Fruit fly (Drosophila melanogaster) whole organism, pupa: ENCODE measurements around the gene CG43813.

Experiments
- CG10348 ChIP-seq: fragments of 200-800 bp; sonication (Bioruptor generic); IDR thresholded peaks from 2 replicates; pipeline ENCODE4 v1.3.6; 2022; ENCODE audit warnings: missing biosample characterization, missing genetic modification characterization
- CG12605 ChIP-seq: fragments of 200-800 bp; sonication (Bioruptor generic); IDR thresholded peaks from 2 replicates; pipeline ENCODE4 v1.3.6; 2022; ENCODE audit warnings: missing biosample characterization, missing genetic modification characterization
- CG13204 ChIP-seq: fragments of 200-800 bp; sonication (Bioruptor generic); optimal IDR thresholded peaks from 2 replicates; lab custom pipeline; 2018; ENCODE audit warnings: missing biosample characterization, mild to moderate bottlenecking, missing genetic modification characterization, moderate library complexity
- CG14655 ChIP-seq: fragments of 200-800 bp; sonication (Bioruptor generic); optimal IDR thresholded peaks from 3 replicates; lab custom pipeline; 2017; ENCODE audit warnings: mild to moderate bottlenecking, missing biosample characterization, missing genetic modification reagents, missing genetic modification characterization
- CG15710 ChIP-seq: fragments of 200-800 bp; sonication (Bioruptor generic); optimal IDR thresholded peaks from 2 replicates; lab custom pipeline; 2018; ENCODE audit warnings: missing biosample characterization, mild to moderate bottlenecking, missing genetic modification characterization, moderate library complexity
- CG17806 ChIP-seq: fragments of 200-800 bp; sonication (Bioruptor generic); optimal IDR thresholded peaks from 2 replicates; lab custom pipeline; 2018; ENCODE audit warnings: missing biosample characterization, mild to moderate bottlenecking, missing genetic modification characterization, moderate library complexity
- CG32121 ChIP-seq: fragments of 200-800 bp; sonication (Bioruptor generic); IDR thresholded peaks from 2 replicates; pipeline ENCODE4 v1.3.6; 2022; ENCODE audit warnings: missing biosample characterization, missing genetic modification characterization
- CG34367 ChIP-seq: fragments of 200-800 bp; sonication (Bioruptor generic); optimal IDR thresholded peaks from 2 replicates; lab custom pipeline; 2018; ENCODE audit warnings: missing biosample characterization, mild to moderate bottlenecking, missing genetic modification characterization
- CG4496 ChIP-seq: fragments of 200-800 bp; sonication (Bioruptor generic); IDR thresholded peaks from 3 replicates; pipeline ENCODE4 v1.3.6; 2022; ENCODE audit warnings: missing biosample characterization, missing genetic modification characterization
- CG8159 ChIP-seq: fragments of 200-800 bp; sonication (Bioruptor generic); optimal IDR thresholded peaks from 3 replicates; lab custom pipeline; 2018; ENCODE audit warnings: missing biosample characterization, mild to moderate bottlenecking, missing genetic modification characterization, moderate library complexity
- CG8301 ChIP-seq: fragments of 200-800 bp; sonication (Bioruptor generic); optimal IDR thresholded peaks from 2 replicates; lab custom pipeline; 2018; ENCODE audit warnings: missing biosample characterization, mild to moderate bottlenecking, missing genetic modification characterization
- CG9948 ChIP-seq: fragments of 200-800 bp; sonication (Bioruptor generic); optimal IDR thresholded peaks from 2 replicates; lab custom pipeline; 2018; ENCODE audit warnings: missing biosample characterization, mild to moderate bottlenecking, missing genetic modification characterization, moderate library complexity
- D1 ChIP-seq: fragments of 200-800 bp; sonication (Bioruptor generic); optimal IDR thresholded peaks from 2 replicates; lab custom pipeline; 2018; ENCODE audit warnings: missing biosample characterization, mild to moderate bottlenecking, missing genetic modification characterization, moderate library complexity
- EcR ChIP-seq: fragments of 200-800 bp; sonication (Bioruptor generic); optimal IDR thresholded peaks from 3 replicates; lab custom pipeline; 2019; ENCODE audit warnings: missing biosample characterization, missing genetic modification characterization, mild to moderate bottlenecking, moderate library complexity, missing genetic modification reagents
- Ets98B ChIP-seq: fragments of 200-800 bp; sonication (Bioruptor generic); IDR thresholded peaks from 2 replicates; pipeline ENCODE4 v1.3.6; 2022; ENCODE audit warnings: missing biosample characterization, missing genetic modification characterization
- Pif1A ChIP-seq: fragments of 200-800 bp; sonication (Bioruptor generic); optimal IDR thresholded peaks from 3 replicates; lab custom pipeline; 2016; ENCODE audit warnings: missing biosample characterization, missing genetic modification characterization
- Pif1B ChIP-seq: fragments of 200-800 bp; sonication (Bioruptor generic); optimal IDR thresholded peaks from 3 replicates; lab custom pipeline; 2016; ENCODE audit warnings: missing biosample characterization, missing genetic modification characterization
- Snoo ChIP-seq: fragments of 200-800 bp; sonication (Bioruptor generic); optimal IDR thresholded peaks from 3 replicates; lab custom pipeline; 2017; ENCODE audit warnings: missing biosample characterization, mild to moderate bottlenecking, missing genetic modification characterization, inconsistent platforms
- fd96Ca ChIP-seq: fragments of 200-800 bp; sonication (Bioruptor generic); IDR thresholded peaks from 3 replicates; pipeline ENCODE4 v1.3.6; 2022; ENCODE audit warnings: missing biosample characterization, missing genetic modification characterization
- gl ChIP-seq: fragments of 200-800 bp; sonication (Bioruptor generic); optimal IDR thresholded peaks from 2 replicates; lab custom pipeline; 2018; ENCODE audit warnings: missing biosample characterization, mild to moderate bottlenecking, missing genetic modification characterization
- rn ChIP-seq: fragments of 200-800 bp; sonication (Bioruptor generic); IDR thresholded peaks from 2 replicates; pipeline ENCODE4 v1.3.6; 2022; ENCODE audit warnings: missing biosample characterization, missing genetic modification characterization

Gene CG43813

DNA sequence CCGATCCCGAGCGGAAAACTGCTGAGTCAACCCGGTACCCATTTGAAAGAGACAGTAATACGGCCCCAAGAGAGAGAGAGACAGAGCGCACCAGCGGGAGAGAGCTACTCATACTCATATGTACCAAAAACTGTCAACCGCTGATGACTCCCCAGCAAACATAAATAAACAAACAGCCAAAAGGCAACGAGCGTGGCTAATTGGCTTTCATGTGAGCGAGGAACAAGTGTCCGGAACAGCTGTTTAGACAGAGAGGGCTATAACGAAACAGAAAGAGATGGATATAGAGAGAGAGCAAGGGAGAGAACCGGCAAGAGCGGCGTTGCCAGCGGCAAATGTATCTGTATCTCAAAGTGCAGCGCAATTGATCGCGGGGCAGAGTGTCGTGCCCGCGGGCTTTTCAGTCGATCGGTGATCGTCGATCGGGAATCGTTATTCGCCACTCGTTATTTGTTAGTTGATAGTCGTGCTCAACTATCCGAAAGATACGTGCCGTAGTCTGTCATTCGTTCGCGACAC is 22.0 kb upstream of the CG43813 start:
- TF ChIP-seq fd96Ca (GFP tag; lab: Robert Waterston, UW) (peak; percentile 68), CG13204 (GFP tag; lab: Kevin White, UChicago) (peak; percentile 45), EcR (GFP tag; lab: Kevin White, UChicago) (no peak), D1 (tag; lab: Kevin White, UChicago) (no peak), CG8301 (tag; lab: Kevin White, UChicago) (no peak), CG34367 (tag; lab: Kevin White, UChicago) (no peak), CG12605 (GFP tag; lab: Robert Waterston, UW) (no peak), CG4496 (GFP tag; lab: Robert Waterston, UW) (peak; percentile 74), gl (tag; lab: Kevin White, UChicago) (no peak), CG10348 (GFP tag; lab: Robert Waterston, UW) (no peak), Ets98B (GFP tag; lab: Robert Waterston, UW) (peak; percentile 83), CG15710 (tag; lab: Kevin White, UChicago) (no peak), CG8159 (tag; lab: Kevin White, UChicago) (no peak), CG9948 (tag; lab: Kevin White, UChicago) (no peak), Pif1B (GFP tag; lab: Kevin White, UChicago) (peak; percentile 30), Snoo (tag; lab: Kevin White, UChicago) (no peak), CG14655 (GFP tag; lab: Kevin White, UChicago) (peak; percentile 35), CG17806 (tag; lab: Kevin White, UChicago) (no peak), rn (no peak), CG32121 (peak; percentile 67), Pif1A (GFP tag; lab: Kevin White, UChicago) (peak; percentile 8)
- TF ChIP-seq, all 21 proteins: peak for 8

DNA sequence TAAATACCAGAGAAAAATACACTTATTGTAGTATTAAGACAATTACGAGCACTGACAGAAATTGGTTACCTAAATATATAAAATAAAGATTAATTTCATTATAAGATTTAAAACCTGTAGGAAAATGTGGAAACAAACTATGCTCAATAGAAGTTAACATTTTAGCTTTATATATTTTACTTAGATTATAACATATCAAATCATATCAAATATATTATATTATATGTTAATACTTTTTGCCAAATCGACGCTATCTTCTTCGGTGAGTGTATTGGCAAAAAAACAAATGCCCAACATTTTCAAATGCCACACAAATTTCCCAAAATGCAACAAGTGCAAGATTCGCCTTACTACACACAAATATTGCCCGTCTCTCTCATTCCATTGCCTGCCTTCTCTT is 20.0 kb upstream of the CG43813 start:
- peak; percentile 64 for TF ChIP-seq CG32121
- 0 out of 3 replicates have a peak, but pooled peaks have one; percentile 43 for TF ChIP-seq CG4496 (GFP tag; lab: Robert Waterston, UW)
- no peak for TF ChIP-seq CG12605 (GFP tag; lab: Robert Waterston, UW)
- TF ChIP-seq CG8301 (tag; lab: Kevin White, UChicago): no peak
- peak; percentile 24 for TF ChIP-seq CG14655 (GFP tag; lab: Kevin White, UChicago)
- TF ChIP-seq Ets98B (GFP tag; lab: Robert Waterston, UW): peak; percentile 46
- TF ChIP-seq Pif1B (GFP tag; lab: Kevin White, UChicago): no peak
- no peak for TF ChIP-seq Snoo (tag; lab: Kevin White, UChicago)
- TF ChIP-seq, all 21 proteins: peak for 4

DNA sequence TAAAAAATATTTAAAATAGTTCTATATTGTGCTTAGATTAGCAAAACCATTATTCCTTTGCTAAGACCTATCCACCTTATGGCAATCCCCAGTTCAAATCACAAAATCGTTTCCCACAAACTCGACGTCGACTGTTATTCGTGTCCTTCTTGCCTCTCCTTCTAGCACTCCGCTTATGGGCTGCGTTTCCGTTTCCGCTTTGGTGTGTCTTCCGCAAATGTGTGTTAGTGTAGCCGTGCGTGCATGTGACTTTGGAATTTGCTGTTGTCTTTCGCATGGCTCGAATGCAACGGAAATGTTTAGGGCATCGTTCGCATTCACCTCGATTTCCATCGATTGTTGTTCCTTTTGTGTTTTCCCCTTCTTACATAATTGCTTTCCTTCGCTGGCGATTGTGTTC is 19.1 kb upstream of the CG43813 start:
- TF ChIP-seq CG4496 (GFP tag; lab: Robert Waterston, UW) (0 out of 3 replicates have a peak, but pooled peaks have one; percentile 9), CG9948 (tag; lab: Kevin White, UChicago) (no peak)

DNA sequence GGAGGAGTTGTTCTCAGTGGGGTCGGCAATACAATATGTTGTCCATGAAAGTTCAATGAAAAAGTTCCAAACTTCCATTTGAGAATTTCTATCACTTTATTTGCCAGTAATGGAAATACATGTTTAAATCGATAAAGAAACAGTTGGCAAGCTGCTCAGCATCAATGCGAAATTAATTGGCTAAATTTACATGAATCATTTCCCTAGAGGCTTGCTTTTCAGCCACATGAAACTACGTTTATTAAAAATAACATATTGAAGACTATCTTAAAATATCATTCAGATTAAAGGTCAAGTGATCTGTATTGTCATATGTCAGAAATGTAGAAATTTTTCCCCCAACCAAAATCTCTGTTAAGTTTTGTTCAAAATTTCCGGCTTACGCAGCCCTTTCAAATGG is 12.1 kb upstream of the CG43813 start, which contains the start of gene CG17010:
CG17010 (plus strand) TSS at position 301 of the 400 bp plus-strand sequence.
- TF ChIP-seq CG12605 (GFP tag; lab: Robert Waterston, UW) (no peak), CG13204 (GFP tag; lab: Kevin White, UChicago) (no peak), Pif1A (GFP tag; lab: Kevin White, UChicago) (no peak), rn (no peak), Pif1B (GFP tag; lab: Kevin White, UChicago) (no peak)

dm6 chr2L:12353926-12354325 is 9.9 kb upstream of the CG43813 start:
- TF ChIP-seq Ets98B (GFP tag; lab: Robert Waterston, UW): no peak
- no peak for TF ChIP-seq CG32121
- TF ChIP-seq CG12605 (GFP tag; lab: Robert Waterston, UW): no peak

- TF ChIP-seq CG10348 (GFP tag; lab: Robert Waterston, UW): no peak
- no peak for TF ChIP-seq Snoo (tag; lab: Kevin White, UChicago)
- no peak for TF ChIP-seq D1 (tag; lab: Kevin White, UChicago)
- TF ChIP-seq CG4496 (GFP tag; lab: Robert Waterston, UW): no peak
- TF ChIP-seq Ets98B (GFP tag; lab: Robert Waterston, UW): no peak
- no peak for TF ChIP-seq CG9948 (tag; lab: Kevin White, UChicago)
- no peak for TF ChIP-seq CG14655 (GFP tag; lab: Kevin White, UChicago)
- TF ChIP-seq CG17806 (tag; lab: Kevin White, UChicago): no peak
- no peak for TF ChIP-seq Pif1B (GFP tag; lab: Kevin White, UChicago)
- TF ChIP-seq rn: no peak
- no peak for TF ChIP-seq CG8301 (tag; lab: Kevin White, UChicago)
- no peak for TF ChIP-seq Pif1A (GFP tag; lab: Kevin White, UChicago)
- no peak for TF ChIP-seq CG34367 (tag; lab: Kevin White, UChicago)
- no peak for TF ChIP-seq CG12605 (GFP tag; lab: Robert Waterston, UW)
- TF ChIP-seq CG15710 (tag; lab: Kevin White, UChicago): no peak
- no peak for TF ChIP-seq EcR (GFP tag; lab: Kevin White, UChicago)
These were observed 7.9 kb upstream of the CG43813 start for dm6 chr2L:12351969-12352368.
